Worm (Caenorhabditis elegans) whole organism, L2 larva: ENCODE data around the gene egl-5.

ENCODE experiments used
- F13H6.1 ChIP-seq: sonication (generic microtip); optimal IDR thresholded peaks from 2 replicates; lab custom pipeline; 2016; ENCODE audit warnings: missing genetic modification characterization, missing compliant biosample characterization
- R02D3.7 ChIP-seq: fragments of 150-350 bp; optimal IDR thresholded peaks from 2 replicates; lab custom pipeline; 2014; ENCODE audit warnings: missing biosample characterization, missing genetic modification characterization
- aly-2 ChIP-seq: fragments of 150-350 bp; optimal IDR thresholded peaks from 2 replicates; lab custom pipeline; 2014; ENCODE audit warnings: missing biosample characterization, missing genetic modification characterization
- ceh-16 ChIP-seq: fragments of 150-350 bp; optimal IDR thresholded peaks from 2 replicates; lab custom pipeline; 2014; ENCODE audit warnings: missing biosample characterization, missing genetic modification characterization
- egl-27 ChIP-seq: sonication (generic microtip); optimal IDR thresholded peaks from 3 replicates; lab custom pipeline; 2017; ENCODE audit warnings: missing biosample characterization, missing genetic modification reagents, missing genetic modification characterization
- elt-1 ChIP-seq: fragments of 150-350 bp; optimal IDR thresholded peaks from 2 replicates; lab custom pipeline; 2014; ENCODE audit warnings: missing biosample characterization, missing genetic modification characterization
- elt-3 ChIP-seq: sonication (generic microtip); optimal IDR thresholded peaks from 2 replicates; lab custom pipeline; 2017; ENCODE audit warnings: missing biosample characterization, missing genetic modification characterization
- lin-39 ChIP-seq: fragments of 150-350 bp; optimal IDR thresholded peaks from 2 replicates; lab custom pipeline; 2014; ENCODE audit warnings: missing biosample characterization, missing genetic modification reagents, missing genetic modification characterization
- mdl-1 ChIP-seq, 2 experiments: fragments of 150-350 bp in 1 of 2; sonication (generic microtip) in 1 of 2; optimal IDR thresholded peaks; 2 replicates each; lab custom pipeline; 2017; ENCODE audit warnings: missing biosample characterization in 2 of 2, missing genetic modification characterization in 2 of 2
- nhr-11 ChIP-seq: fragments of 150-350 bp; optimal IDR thresholded peaks from 2 replicates; lab custom pipeline; 2014; ENCODE audit warnings: missing biosample characterization, missing genetic modification characterization
- nhr-129 ChIP-seq: fragments of 150-350 bp; optimal IDR thresholded peaks from 2 replicates; lab custom pipeline; 2014; ENCODE audit warnings: missing biosample characterization, missing genetic modification characterization
- ztf-4 ChIP-seq: fragments of 150-350 bp; optimal IDR thresholded peaks from 2 replicates; lab custom pipeline; 2014; ENCODE audit warnings: missing biosample characterization, missing genetic modification characterization

- TF ChIP-seq ztf-4 (tag; lab: Kevin White, UChicago) (no peak), mdl-1 (tag; optimal IDR thresholded peaks at IDR 0.05; lab: Kevin White, UChicago) (no peak), nhr-11 (no peak), elt-1 (no peak), lin-39 (no peak), nhr-129 (tag; lab: Kevin White, UChicago) (no peak), egl-27 (tag; lab: Kevin White, UChicago) (no peak), R02D3.7 (tag; lab: Kevin White, UChicago) (no peak), aly-2 (tag; lab: Kevin White, UChicago) (no peak), F13H6.1 (tag; lab: Kevin White, UChicago) (no peak), elt-3 (tag; lab: Kevin White, UChicago) (no peak), ceh-16 (tag; lab: Kevin White, UChicago) (no peak)
Measured at ce11 chrIII:7857142-7857541, 43.0 kb downstream of the egl-5 start, which contains the start of gene tag-307.
